Worm (Caenorhabditis elegans) whole organism, L4/young adult: ENCODE data around the gene ctsa-3.2.

Experiments
- W03F9.2 ChIP-seq: fragments of 150-350 bp; optimal IDR thresholded peaks from 2 replicates; lab custom pipeline; 2014; ENCODE audit warnings: missing biosample characterization, missing genetic modification characterization
- dao-5 ChIP-seq: sonication (generic microtip); optimal IDR thresholded peaks from 2 replicates; lab custom pipeline; 2016; ENCODE audit warnings: missing genotype, missing genetic modification characterization, moderate library complexity, missing compliant biosample characterization
- him-1 ChIP-seq: sonication (generic microtip); optimal IDR thresholded peaks from 2 replicates; lab custom pipeline; 2016; ENCODE audit warnings: missing genotype, missing genetic modification reagents, missing genetic modification characterization, missing compliant biosample characterization

The ctsa-3.2 gene

ce11 chrII:9874508-9875229, at the start of gene ctsa-3.2, which contains the start of gene chil-2:
Gene ctsa-3.2, plus strand, starts transcription at chrII:9875179.
Gene chil-2, minus strand, starts transcription at chrII:9874608.
- no peak for TF ChIP-seq dao-5
- no peak for TF ChIP-seq him-1 (tag; lab: Kevin White, UChicago)
- no peak for TF ChIP-seq W03F9.2 (tag; lab: Kevin White, UChicago)

ce11 chrII:9826946-9827345, 48.0 kb upstream of the ctsa-3.2 start:
- TF ChIP-seq W03F9.2 (tag; lab: Kevin White, UChicago): no peak
- TF ChIP-seq dao-5: no peak
- no peak for TF ChIP-seq him-1 (tag; lab: Kevin White, UChicago)

ce11 chrII:9827852-9828251, 47.1 kb upstream of the ctsa-3.2 start, which contains the start of gene eyg-1:
Gene eyg-1, minus strand, starts transcription at chrII:9827952.
- TF ChIP-seq him-1 (tag; lab: Kevin White, UChicago) (no peak), dao-5 (no peak), W03F9.2 (tag; lab: Kevin White, UChicago) (no peak)

ce11 chrII:9828502-9828901, 46.5 kb upstream of the ctsa-3.2 start:
- TF ChIP-seq W03F9.2 (tag; lab: Kevin White, UChicago) (no peak), dao-5 (no peak), him-1 (tag; lab: Kevin White, UChicago) (no peak)

DNA sequence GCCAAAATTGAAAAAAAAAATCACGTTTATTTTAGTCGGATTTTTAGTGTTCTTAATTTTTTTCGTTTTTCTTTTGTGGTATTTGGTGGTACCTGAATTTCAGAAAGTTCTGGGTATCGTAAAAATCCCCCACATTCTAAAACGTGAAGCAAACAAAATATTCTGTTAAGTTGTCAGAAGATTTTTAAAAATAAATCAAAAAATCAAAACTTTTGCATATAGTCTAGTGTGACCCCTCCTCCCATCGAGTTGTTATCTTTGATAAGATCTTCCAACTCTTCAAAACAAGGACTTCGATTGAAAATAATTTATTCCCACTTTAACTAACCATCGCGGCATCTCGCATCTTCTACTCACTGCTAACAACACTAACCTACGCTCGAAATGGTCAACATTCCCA, 45.9 kb upstream of the ctsa-3.2 start, which contains the start of gene ZK938.1:
Gene ZK938.1, plus strand, starts transcription at position 301 of the 400 bp plus-strand sequence.
- TF ChIP-seq W03F9.2 (tag; lab: Kevin White, UChicago) (no peak), dao-5 (no peak), him-1 (tag; lab: Kevin White, UChicago) (no peak)

DNA sequence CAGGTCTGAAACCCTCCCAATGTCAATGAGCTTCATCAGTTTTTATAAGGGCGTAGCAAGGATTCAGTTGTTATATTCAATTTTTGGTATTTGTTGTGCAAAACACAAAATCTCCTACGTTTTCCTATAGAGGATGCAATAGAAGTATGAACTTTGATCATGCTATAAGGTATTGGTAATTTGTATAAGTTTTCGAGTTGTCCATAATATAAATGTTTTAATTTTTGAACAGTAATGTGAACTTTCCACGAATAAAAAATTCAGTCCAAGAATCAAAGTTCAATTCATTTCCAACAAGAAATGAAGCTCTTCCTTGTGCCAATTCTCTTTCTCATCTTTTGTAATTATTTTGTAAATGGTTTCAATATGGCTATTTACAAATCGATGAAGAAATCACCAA, 43.9 kb upstream of the ctsa-3.2 start, which contains the start of gene ZK938.12:
Gene ZK938.12, plus strand, starts transcription at position 301 of the 400 bp plus-strand sequence.
- TF ChIP-seq him-1 (tag; lab: Kevin White, UChicago): no peak
- TF ChIP-seq W03F9.2 (tag; lab: Kevin White, UChicago): no peak
- no peak for TF ChIP-seq dao-5

ce11 chrII:9833855-9834254, 41.1 kb upstream of the ctsa-3.2 start, which contains the start of gene ZK938.3:
Gene ZK938.3, minus strand, starts transcription at chrII:9833955.
- no peak for TF ChIP-seq dao-5
- no peak for TF ChIP-seq him-1 (tag; lab: Kevin White, UChicago)
- no peak for TF ChIP-seq W03F9.2 (tag; lab: Kevin White, UChicago)

DNA sequence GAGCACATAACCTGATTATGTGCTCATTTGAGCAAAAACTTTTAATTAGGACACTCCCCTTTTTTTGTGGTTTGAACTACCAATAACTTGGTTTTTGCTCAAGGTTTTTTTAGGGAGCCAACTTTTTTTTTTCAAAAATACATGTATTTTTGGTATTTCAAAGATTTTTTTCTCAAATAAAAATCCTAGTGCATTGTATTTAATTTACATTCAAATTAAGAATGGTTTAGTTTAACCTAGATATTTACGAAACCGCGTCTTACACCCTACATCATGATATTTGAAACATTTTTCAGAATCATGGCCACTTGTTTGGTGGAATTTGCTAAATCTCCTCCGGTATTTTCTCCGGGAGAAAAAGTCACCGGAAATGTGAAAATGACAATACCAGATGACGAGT, 40.1 kb upstream of the ctsa-3.2 start, which contains the start of gene arrd-5:
Gene arrd-5, plus strand, starts transcription at position 301 of the 400 bp plus-strand sequence.
- TF ChIP-seq W03F9.2 (tag; lab: Kevin White, UChicago) (no peak), dao-5 (no peak), him-1 (tag; lab: Kevin White, UChicago) (no peak)

- TF ChIP-seq him-1 (tag; lab: Kevin White, UChicago): no peak
- no peak for TF ChIP-seq W03F9.2 (tag; lab: Kevin White, UChicago)
- TF ChIP-seq dao-5: no peak
Measured at ce11 chrII:9835958-9836357, 39.0 kb upstream of the ctsa-3.2 start.

ce11 chrII:9838260-9838935, 36.6 kb upstream of the ctsa-3.2 start, which contains the start of gene arrd-4:
Gene arrd-4, minus strand, starts transcription at chrII:9838310.
- TF ChIP-seq dao-5 (no peak), W03F9.2 (tag; lab: Kevin White, UChicago) (no peak), him-1 (tag; lab: Kevin White, UChicago) (no peak)

- no peak for TF ChIP-seq W03F9.2 (tag; lab: Kevin White, UChicago)
- no peak for TF ChIP-seq dao-5
- no peak for TF ChIP-seq him-1 (tag; lab: Kevin White, UChicago)
Measured at ce11 chrII:9840313-9840712, 34.7 kb upstream of the ctsa-3.2 start, which contains the start of gene ZK938.11. Gene ZK938.11, minus strand, starts transcription at chrII:9840413.

DNA sequence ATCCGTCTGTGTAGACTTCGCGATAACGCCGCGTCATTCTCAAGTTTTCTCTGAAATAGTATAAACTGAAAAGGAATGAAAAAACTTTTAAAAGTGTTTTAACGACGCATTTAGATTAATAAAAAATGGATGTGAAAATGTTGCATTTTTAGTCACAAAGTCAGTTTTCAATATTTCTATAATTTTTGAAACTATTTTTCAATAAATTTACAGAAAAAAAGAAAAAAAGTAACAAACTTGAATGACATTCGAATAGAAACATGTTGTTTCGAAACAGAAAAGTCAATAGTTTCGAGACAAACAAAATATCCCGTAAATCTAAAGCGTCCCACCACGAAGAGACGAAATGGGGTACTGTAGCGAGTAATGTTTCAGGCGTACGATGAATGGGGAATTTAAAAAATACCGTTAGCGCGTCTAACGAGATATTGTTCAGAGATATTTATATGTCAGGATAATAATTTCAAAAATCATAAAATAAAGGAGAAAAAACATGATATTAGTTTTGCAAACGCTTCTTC, 32.9 kb upstream of the ctsa-3.2 start, which contains the start of gene rnh-1.2:
Gene rnh-1.2, minus strand, starts transcription at position 51 of the 521 bp plus-strand sequence.
- TF ChIP-seq him-1 (tag; lab: Kevin White, UChicago) (no peak), W03F9.2 (tag; lab: Kevin White, UChicago) (no peak), dao-5 (no peak)

DNA sequence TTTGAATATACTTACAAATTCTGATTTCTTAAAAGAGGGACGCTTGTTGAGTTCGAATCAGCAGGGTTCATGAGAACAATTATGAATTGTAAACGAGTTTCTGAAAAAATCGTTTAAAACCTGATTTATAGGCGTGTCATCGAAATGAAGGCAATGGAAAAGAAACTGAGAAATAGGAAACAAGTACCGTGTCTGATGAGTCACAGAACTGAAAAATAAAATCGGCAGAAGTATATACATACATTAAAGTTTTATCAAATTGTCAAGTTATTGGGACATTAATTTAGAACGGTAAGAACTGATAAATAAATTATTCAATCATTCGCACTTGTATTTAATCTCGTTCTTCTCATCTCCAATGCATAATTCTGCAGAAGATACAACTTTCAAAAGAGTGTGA, 29.7 kb upstream of the ctsa-3.2 start, which contains the start of gene chil-9:
Gene chil-9, minus strand, starts transcription at position 101 of the 400 bp plus-strand sequence.
- TF ChIP-seq W03F9.2 (tag; lab: Kevin White, UChicago): no peak
- no peak for TF ChIP-seq dao-5
- no peak for TF ChIP-seq him-1 (tag; lab: Kevin White, UChicago)
